Fruit fly (Drosophila melanogaster) whole organism, embryonic: ENCODE data around the gene lectin-21Ca.

Experiments
- Ada2b ChIP-seq: fragments of 200-800 bp; sonication (Bioruptor generic); IDR thresholded peaks from 2 replicates; pipeline ENCODE4 v1.3.6; 2022; ENCODE audit warnings: missing biosample characterization, missing genetic modification characterization
- CG10209 ChIP-seq: fragments of 200-800 bp; sonication (Bioruptor generic); optimal IDR thresholded peaks from 3 replicates; lab custom pipeline; 2017; ENCODE audit warnings: missing biosample characterization, mild to moderate bottlenecking, missing genetic modification characterization, missing genetic modification reagents
- CG15479 ChIP-seq: fragments of 200-800 bp; sonication (Bioruptor generic); optimal IDR thresholded peaks from 3 replicates; lab custom pipeline; 2019; ENCODE audit warnings: missing biosample characterization, mild to moderate bottlenecking, missing genetic modification characterization, moderate library complexity
- CG17328 ChIP-seq: fragments of 200-800 bp; sonication (Bioruptor generic); IDR thresholded peaks from 2 replicates; pipeline ENCODE4 v1.3.6; 2022; ENCODE audit warnings: missing biosample characterization, missing genetic modification characterization
- CG17829 ChIP-seq: fragments of 200-800 bp; optimal IDR thresholded peaks from 2 replicates; lab custom pipeline; 2019; ENCODE audit warnings: missing biosample characterization, mild to moderate bottlenecking, missing genetic modification characterization, moderate library complexity
- CG1832 ChIP-seq: fragments of 200-800 bp; sonication (Bioruptor generic); optimal IDR thresholded peaks from 2 replicates; lab custom pipeline; 2017; ENCODE audit warnings: missing biosample characterization, mild to moderate bottlenecking, missing genetic modification characterization, inconsistent platforms
- CG2199 ChIP-seq: fragments of 200-800 bp; sonication (Bioruptor generic); IDR thresholded peaks from 3 replicates; pipeline ENCODE4 v1.3.6; 2022; ENCODE audit warnings: missing biosample characterization, missing genetic modification characterization
- CG32772 ChIP-seq: fragments of 200-800 bp; sonication (Bioruptor generic); IDR thresholded peaks from 2 replicates; pipeline ENCODE4 v1.3.6; 2022; ENCODE audit warnings: missing biosample characterization, missing genetic modification characterization
- CG3838 ChIP-seq: fragments of 200-800 bp; sonication (Bioruptor generic); optimal IDR thresholded peaks from 3 replicates; lab custom pipeline; 2016; ENCODE audit warnings: missing biosample characterization, missing genetic modification characterization
- CoRest ChIP-seq: fragments of 200-800 bp; sonication (Bioruptor generic); optimal IDR thresholded peaks from 3 replicates; lab custom pipeline; 2018; ENCODE audit warnings: missing biosample characterization, mild to moderate bottlenecking, missing genetic modification characterization, moderate library complexity
- D ChIP-seq, 2 experiments: fragments of 200-800 bp in 1 of 2; fragments of >200 bp in 1 of 2; sonication (Bioruptor generic) in 1 of 2; optimal IDR thresholded peaks; 2 replicates in 1 of 2; 3 replicates in 1 of 2; lab custom pipeline; 2017; ENCODE audit warnings: mild to moderate bottlenecking in 1 of 2, missing biosample characterization in 1 of 2, missing genetic modification characterization in 1 of 2, missing genetic modification reagents in 1 of 2
- Dll ChIP-seq: fragments of 200-800 bp; sonication (Bioruptor generic); IDR thresholded peaks from 4 replicates; pipeline ENCODE4 v1.3.6; 2022; ENCODE audit warnings: missing biosample characterization, missing genetic modification characterization; ENCODE audit not compliant: partially characterized antibody
- Doc3 ChIP-seq: fragments of 200-800 bp; sonication (Bioruptor generic); IDR thresholded peaks from 3 replicates; pipeline ENCODE4 v1.3.6; 2022; ENCODE audit warnings: missing biosample characterization, missing genetic modification characterization; ENCODE audit not compliant: partially characterized antibody
- Ets65A ChIP-seq: fragments of 200-800 bp; sonication (Bioruptor generic); peaks from one replicate; lab custom pipeline; 2016; ENCODE audit warnings: missing biosample characterization, missing genetic modification characterization
- Hr78 ChIP-seq, 2 experiments: fragments of 200-800 bp in 1 of 2; fragments of >200 bp in 1 of 2; sonication (Bioruptor generic) in 1 of 2; optimal IDR thresholded peaks; 2 replicates each; lab custom pipeline; 2017 to 2019; ENCODE audit warnings: missing biosample characterization in 2 of 2, missing genetic modification characterization in 2 of 2, mild to moderate bottlenecking in 1 of 2, moderate library complexity in 1 of 2
- Hsf ChIP-seq: fragments of 200-800 bp; sonication (Bioruptor generic); optimal IDR thresholded peaks from 3 replicates; lab custom pipeline; 2016; ENCODE audit warnings: missing biosample characterization, missing genetic modification characterization
- NC2β ChIP-seq: fragments of 200-800 bp; sonication (Bioruptor generic); optimal IDR thresholded peaks from 2 replicates; lab custom pipeline; 2016; ENCODE audit warnings: missing biosample characterization, missing genetic modification characterization
- Nf-YA ChIP-seq: fragments of 200-800 bp; sonication (Bioruptor generic); IDR thresholded peaks from 2 replicates; pipeline ENCODE4 v1.3.6; 2022; ENCODE audit warnings: missing biosample characterization, missing genetic modification characterization
- Nf-YB ChIP-seq: fragments of 200-800 bp; sonication (Bioruptor generic); optimal IDR thresholded peaks from 3 replicates; lab custom pipeline; 2019; ENCODE audit warnings: missing biosample characterization, mild to moderate bottlenecking, missing genetic modification characterization, moderate library complexity
- Nf-YC ChIP-seq: fragments of 200-800 bp; optimal IDR thresholded peaks from 3 replicates; lab custom pipeline; 2019; ENCODE audit warnings: missing biosample characterization, mild to moderate bottlenecking, missing genetic modification characterization, moderate library complexity
- Trl ChIP-seq, 3 experiments: fragments of >200 bp in 2 of 3; fragments of 200-800 bp in 1 of 3; sonication (Bioruptor generic) in 1 of 3; optimal IDR thresholded peaks; 2 replicates in 1 of 3; 3 replicates in 2 of 3; lab custom pipeline; 2016 to 2017; ENCODE audit warnings: missing biosample characterization in 1 of 3, missing genetic modification characterization in 1 of 3
- Vsx1 ChIP-seq: fragments of 200-800 bp; sonication (Bioruptor generic); optimal IDR thresholded peaks from 2 replicates; lab custom pipeline; 2017; ENCODE audit warnings: missing biosample characterization, mild to moderate bottlenecking, missing genetic modification characterization, missing genetic modification reagents
- ac ChIP-seq: fragments of 200-800 bp; sonication (Bioruptor generic); optimal IDR thresholded peaks from 3 replicates; lab custom pipeline; 2017; ENCODE audit warnings: missing biosample characterization, mild to moderate bottlenecking, missing genetic modification characterization
- ap ChIP-seq: fragments of 200-800 bp; sonication (Bioruptor generic); IDR thresholded peaks from 2 replicates; pipeline ENCODE4 v1.3.6; 2022; ENCODE audit warnings: missing biosample characterization, missing genetic modification characterization
- cad ChIP-seq: fragments of >200 bp; optimal IDR thresholded peaks from 2 replicates; lab custom pipeline; 2017; ENCODE audit warnings: missing biosample characterization, missing genetic modification characterization
- chinmo ChIP-seq: fragments of 200-800 bp; sonication (Bioruptor generic); IDR thresholded peaks from 4 replicates; pipeline ENCODE4 v1.3.6; 2022; ENCODE audit warnings: missing biosample characterization, missing genetic modification characterization; ENCODE audit not compliant: partially characterized antibody
- crol ChIP-seq: fragments of 200-800 bp; sonication (Bioruptor generic); IDR thresholded peaks from 2 replicates; pipeline ENCODE4 v1.3.6; 2022; ENCODE audit warnings: missing biosample characterization, missing genetic modification characterization
- dati ChIP-seq: fragments of 200-800 bp; sonication (Bioruptor generic); IDR thresholded peaks from 2 replicates; pipeline ENCODE4 v1.3.6; 2022; ENCODE audit warnings: missing biosample characterization, missing genetic modification characterization
- ewg ChIP-seq: fragments of 200-800 bp; sonication (Bioruptor generic); optimal IDR thresholded peaks from 3 replicates; lab custom pipeline; 2017; ENCODE audit warnings: mild to moderate bottlenecking, missing biosample characterization, missing genetic modification reagents, missing genetic modification characterization
- exex ChIP-seq: fragments of 200-800 bp; sonication (Bioruptor generic); optimal IDR thresholded peaks from 4 replicates; lab custom pipeline; 2018; ENCODE audit warnings: missing biosample characterization, mild to moderate bottlenecking, missing genetic modification characterization, moderate library complexity
- grn ChIP-seq: fragments of 200-800 bp; sonication (Bioruptor generic); optimal IDR thresholded peaks from 3 replicates; lab custom pipeline; 2017; ENCODE audit warnings: missing biosample characterization, missing genetic modification characterization
- gsb-n ChIP-seq: fragments of 200-800 bp; sonication (Bioruptor generic); optimal IDR thresholded peaks from 3 replicates; lab custom pipeline; 2018; ENCODE audit warnings: missing biosample characterization, mild to moderate bottlenecking, missing genetic modification characterization
- hbn ChIP-seq: fragments of 200-800 bp; sonication (Bioruptor generic); IDR thresholded peaks from 2 replicates; pipeline ENCODE4 v1.3.6; 2022; ENCODE audit warnings: missing biosample characterization, missing genetic modification characterization; ENCODE audit not compliant: partially characterized antibody
- kni ChIP-seq: fragments of 200-800 bp; sonication (Bioruptor generic); optimal IDR thresholded peaks from 3 replicates; lab custom pipeline; 2017; ENCODE audit warnings: mild to moderate bottlenecking, missing biosample characterization, missing genetic modification reagents, missing genetic modification characterization
- phol ChIP-seq: fragments of 200-800 bp; sonication (Bioruptor generic); optimal IDR thresholded peaks from 3 replicates; lab custom pipeline; 2018; ENCODE audit warnings: missing biosample characterization, mild to moderate bottlenecking, missing genetic modification characterization, moderate library complexity
- pum ChIP-seq: fragments of 200-800 bp; sonication (Bioruptor generic); optimal IDR thresholded peaks from 2 replicates; lab custom pipeline; 2016; ENCODE audit warnings: missing biosample characterization, missing genetic modification characterization
- sens ChIP-seq: fragments of 200-800 bp; sonication (Bioruptor generic); peaks from one replicate; lab custom pipeline; 2016; ENCODE audit warnings: missing biosample characterization, missing genetic modification characterization
- seq ChIP-seq: fragments of 200-800 bp; sonication (Bioruptor generic); IDR thresholded peaks from 2 replicates; pipeline ENCODE4 v1.3.6; 2022; ENCODE audit warnings: missing biosample characterization, missing genetic modification characterization
- sr ChIP-seq: fragments of 200-800 bp; sonication (Bioruptor generic); IDR thresholded peaks from 3 replicates; pipeline ENCODE4 v1.3.6; 2022; ENCODE audit warnings: missing biosample characterization, missing genetic modification characterization
- tin ChIP-seq: fragments of 200-800 bp; sonication (Bioruptor generic); optimal IDR thresholded peaks from 3 replicates; lab custom pipeline; 2016; ENCODE audit warnings: missing biosample characterization, missing genetic modification characterization
- twi ChIP-seq: fragments of 200-800 bp; optimal IDR thresholded peaks from 2 replicates; lab custom pipeline; 2019; ENCODE audit warnings: missing biosample characterization, mild to moderate bottlenecking, missing genetic modification characterization, moderate library complexity
- yki ChIP-seq: fragments of >200 bp; optimal IDR thresholded peaks from 3 replicates; lab custom pipeline; 2018
- z ChIP-seq: fragments of 200-800 bp; sonication (Bioruptor generic); IDR thresholded peaks from 3 replicates; pipeline ENCODE4 v1.3.6; 2022; ENCODE audit warnings: missing biosample characterization, missing genetic modification characterization
- zfh1 ChIP-seq: fragments of 200-800 bp; sonication (Bioruptor generic); IDR thresholded peaks from 3 replicates; pipeline ENCODE4 v1.3.6; 2022; ENCODE audit warnings: missing biosample characterization, missing genetic modification characterization

The lectin-21Ca gene

dm6 chr2L:594635-595384 is 29.6 kb upstream of the lectin-21Ca start, which contains the start of gene Gsc:
Gene Gsc (minus strand): TSS chr2L:594685.
- TF ChIP-seq Doc3 (GFP tag; lab: Robert Waterston, UW) (0 out of 3 replicates have a peak, but pooled peaks have one; percentile 14), CoRest (tag; lab: Kevin White, UChicago) (peak; percentile 32), z (GFP tag; lab: Robert Waterston, UW) (no peak), Nf-YA (GFP tag; lab: Robert Waterston, UW) (peak; percentile 70), sens (GFP tag; lab: Kevin White, UChicago) (peak; percentile 27), kni (GFP tag; lab: Kevin White, UChicago) (peak; percentile 48), Ets65A (GFP tag; lab: Kevin White, UChicago) (peak; percentile 87), chinmo (GFP tag; lab: Robert Waterston, UW) (0 out of 4 replicates have a peak, but pooled peaks have one; percentile 28), CG3838 (GFP tag; lab: Kevin White, UChicago) (no peak), D (optimal IDR thresholded peaks at IDR 0.05; lab: Kevin White, UChicago) (peak; percentile 12), D (GFP tag; optimal IDR thresholded peaks at IDR 0.05; lab: Kevin White, UChicago) (no peak), pum (GFP tag; lab: Kevin White, UChicago) (no peak), seq (GFP tag; lab: Robert Waterston, UW) (peak; percentile 82), Nf-YB (peak; percentile 99), sr (no peak), Trl (optimal IDR thresholded peaks at IDR 0.05; lab: Kevin White, UChicago) (peak; percentile 78 to 97), Trl (GFP tag; optimal IDR thresholded peaks at IDR 0.05; lab: Kevin White, UChicago) (no peak), CG1832 (GFP tag; lab: Kevin White, UChicago) (peak; percentile 93), Dll (GFP tag; lab: Robert Waterston, UW) (peak; percentile 48; the same call in 1 of the 4 replicates), Hr78 (GFP tag; optimal IDR thresholded peaks at IDR 0.05; lab: Kevin White, UChicago) (no peak), crol (GFP tag; lab: Robert Waterston, UW) (peak; percentile 24), tin (no peak), ewg (peak; percentile 48), phol (tag; lab: Kevin White, UChicago) (peak; percentile 84), yki (lab: Kevin White, UChicago) (peak; percentile 63), hbn (GFP tag; lab: Robert Waterston, UW) (0 out of 2 replicates have a peak, but pooled peaks have one; percentile 17), CG2199 (GFP tag; lab: Robert Waterston, UW) (no peak), twi (peak; percentile 34), Nf-YC (tag; lab: Kevin White, UChicago) (peak; percentile 98), Ada2b (GFP tag; lab: Robert Waterston, UW) (no peak)
- TF ChIP-seq, all 482 proteins: peak for 20

DNA sequence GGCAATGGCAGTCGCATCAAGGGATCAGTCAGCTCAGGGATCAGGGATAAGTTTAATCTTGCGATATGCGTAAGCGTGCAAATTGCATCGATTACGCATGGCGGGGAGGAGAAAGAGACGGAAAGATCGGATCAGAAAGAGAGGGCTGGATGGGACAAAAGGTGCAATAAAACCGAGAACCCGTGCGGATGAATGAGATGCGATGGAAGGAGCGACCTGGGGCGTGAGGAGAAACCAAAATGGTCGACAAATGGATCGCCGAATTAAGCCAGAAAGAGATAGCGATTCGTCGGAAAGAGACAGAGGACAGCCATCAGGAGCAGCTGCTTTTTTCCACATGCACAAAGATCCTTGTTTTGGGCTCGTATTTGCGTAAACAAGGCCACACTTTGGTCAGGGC is 26.6 kb upstream of the lectin-21Ca start:
- TF ChIP-seq CG17829 (tag; lab: Kevin White, UChicago), result no peak
- peak; percentile 11 for TF ChIP-seq ac (GFP tag; lab: Kevin White, UChicago)
- TF ChIP-seq CG1832 (GFP tag; lab: Kevin White, UChicago), result peak; percentile 38
- no peak for TF ChIP-seq grn (GFP tag; lab: Kevin White, UChicago)
- peak; percentile 47 for TF ChIP-seq CG15479
- no peak for TF ChIP-seq Hsf
- no peak for TF ChIP-seq CG17328 (GFP tag; lab: Robert Waterston, UW)
- peak; percentile 81 for TF ChIP-seq Ets65A (GFP tag; lab: Kevin White, UChicago)
- TF ChIP-seq ap, result no peak
- TF ChIP-seq Vsx1 (GFP tag; lab: Kevin White, UChicago), result no peak
- 0 out of 3 replicates have a peak, but pooled peaks have one; percentile 20 for TF ChIP-seq zfh1
- peak; percentile 63 for TF ChIP-seq D (optimal IDR thresholded peaks at IDR 0.05; lab: Kevin White, UChicago)
- no peak for TF ChIP-seq D (GFP tag; optimal IDR thresholded peaks at IDR 0.05; lab: Kevin White, UChicago)
- TF ChIP-seq NC2β (GFP tag; lab: Kevin White, UChicago), result no peak
- TF ChIP-seq CG10209 (GFP tag; lab: Kevin White, UChicago), result no peak
- peak; percentile 22 for TF ChIP-seq gsb-n (tag; lab: Kevin White, UChicago)
- no peak for TF ChIP-seq CG32772 (GFP tag; lab: Robert Waterston, UW)
- peak; percentile 59 for TF ChIP-seq Nf-YB
- TF ChIP-seq exex (tag; lab: Kevin White, UChicago), result no peak
- no peak for TF ChIP-seq dati (GFP tag; lab: Robert Waterston, UW)
- TF ChIP-seq cad, result peak; percentile 69
